Worm (Caenorhabditis elegans) whole organism, L4/young adult: ENCODE results near the gene sru-31.

Experiments used
- W03F9.2 ChIP-seq: fragments of 150-350 bp; optimal IDR thresholded peaks from 2 replicates; lab custom pipeline; 2014; ENCODE audit warnings: missing biosample characterization, missing genetic modification characterization
- dao-5 ChIP-seq: sonication (generic microtip); optimal IDR thresholded peaks from 2 replicates; lab custom pipeline; 2016; ENCODE audit warnings: missing genotype, missing genetic modification characterization, moderate library complexity, missing compliant biosample characterization
- him-1 ChIP-seq: sonication (generic microtip); optimal IDR thresholded peaks from 2 replicates; lab custom pipeline; 2016; ENCODE audit warnings: missing genotype, missing genetic modification reagents, missing genetic modification characterization, missing compliant biosample characterization

ce11 chrV:9798212-9798611 is 18.3 kb upstream of the sru-31 start:
- TF ChIP-seq dao-5 (no peak), him-1 (no peak), W03F9.2 (tag; lab: Kevin White, UChicago) (no peak)
